Worm (Caenorhabditis elegans): ENCODE results near the gene Y62H9A.10.

DNA sequence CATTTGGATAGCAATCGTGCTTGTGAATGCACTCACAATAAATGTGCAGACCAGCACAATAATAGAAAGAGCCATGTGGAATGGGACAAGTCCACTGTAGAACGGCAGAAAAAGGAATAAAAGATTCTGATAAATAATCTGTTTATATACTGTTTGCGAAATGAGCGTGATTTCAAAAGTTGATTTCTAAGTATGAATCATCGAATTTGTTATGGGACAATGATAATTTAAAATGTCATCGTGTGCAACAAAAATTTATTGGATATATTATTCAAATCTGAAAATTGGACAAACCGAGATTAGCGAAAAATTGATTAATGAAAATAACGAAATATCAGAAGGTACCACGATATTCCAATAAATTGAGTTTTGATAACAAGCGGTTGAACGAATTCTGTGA is 36.3 kb upstream of the Y62H9A.10 start, which contains the start of gene F55G7.5:
- TF ChIP-seq lin-13 (GFP tag; optimal IDR thresholded peaks at IDR 0.05) (no peak), lin-11 (tag; optimal IDR thresholded peaks at IDR 0.05) (no peak), ztf-11 (tag; optimal IDR thresholded peaks at IDR 0.05) (no peak), ceh-82 (tag; optimal IDR thresholded peaks at IDR 0.05) (no peak), R02D3.7 (tag; optimal IDR thresholded peaks at IDR 0.05) (no peak), nhr-129 (tag; optimal IDR thresholded peaks at IDR 0.05) (no peak), ama-1 (optimal IDR thresholded peaks at IDR 0.05) (no peak), blmp-1 (tag; optimal IDR thresholded peaks at IDR 0.05; ENCODE audit: insufficient read depth) (no peak), nhr-237 (tag; optimal IDR thresholded peaks at IDR 0.05) (no peak), zag-1 (tag; optimal IDR thresholded peaks at IDR 0.05) (no peak), fos-1 (tag; optimal IDR thresholded peaks at IDR 0.05) (no peak), nhr-6 (tag; optimal IDR thresholded peaks at IDR 0.05) (no peak)

All from whole organism, L2 larva.